Fruit fly (Drosophila melanogaster) whole organism, pupa: ENCODE measurements around the gene Elo68alpha.

ENCODE experiments used
- CG10348 ChIP-seq: fragments of 200-800 bp; sonication (Bioruptor generic); IDR thresholded peaks from 2 replicates; pipeline ENCODE4 v1.3.6; 2022; ENCODE audit warnings: missing biosample characterization, missing genetic modification characterization
- CG12605 ChIP-seq: fragments of 200-800 bp; sonication (Bioruptor generic); IDR thresholded peaks from 2 replicates; pipeline ENCODE4 v1.3.6; 2022; ENCODE audit warnings: missing biosample characterization, missing genetic modification characterization
- CG13204 ChIP-seq: fragments of 200-800 bp; sonication (Bioruptor generic); optimal IDR thresholded peaks from 2 replicates; lab custom pipeline; 2018; ENCODE audit warnings: missing biosample characterization, mild to moderate bottlenecking, missing genetic modification characterization, moderate library complexity
- CG14655 ChIP-seq: fragments of 200-800 bp; sonication (Bioruptor generic); optimal IDR thresholded peaks from 3 replicates; lab custom pipeline; 2017; ENCODE audit warnings: mild to moderate bottlenecking, missing biosample characterization, missing genetic modification reagents, missing genetic modification characterization
- CG15710 ChIP-seq: fragments of 200-800 bp; sonication (Bioruptor generic); optimal IDR thresholded peaks from 2 replicates; lab custom pipeline; 2018; ENCODE audit warnings: missing biosample characterization, mild to moderate bottlenecking, missing genetic modification characterization, moderate library complexity
- CG17806 ChIP-seq: fragments of 200-800 bp; sonication (Bioruptor generic); optimal IDR thresholded peaks from 2 replicates; lab custom pipeline; 2018; ENCODE audit warnings: missing biosample characterization, mild to moderate bottlenecking, missing genetic modification characterization, moderate library complexity
- CG32121 ChIP-seq: fragments of 200-800 bp; sonication (Bioruptor generic); IDR thresholded peaks from 2 replicates; pipeline ENCODE4 v1.3.6; 2022; ENCODE audit warnings: missing biosample characterization, missing genetic modification characterization
- CG34367 ChIP-seq: fragments of 200-800 bp; sonication (Bioruptor generic); optimal IDR thresholded peaks from 2 replicates; lab custom pipeline; 2018; ENCODE audit warnings: missing biosample characterization, mild to moderate bottlenecking, missing genetic modification characterization
- CG4496 ChIP-seq: fragments of 200-800 bp; sonication (Bioruptor generic); IDR thresholded peaks from 3 replicates; pipeline ENCODE4 v1.3.6; 2022; ENCODE audit warnings: missing biosample characterization, missing genetic modification characterization
- CG8159 ChIP-seq: fragments of 200-800 bp; sonication (Bioruptor generic); optimal IDR thresholded peaks from 3 replicates; lab custom pipeline; 2018; ENCODE audit warnings: missing biosample characterization, mild to moderate bottlenecking, missing genetic modification characterization, moderate library complexity
- CG8301 ChIP-seq: fragments of 200-800 bp; sonication (Bioruptor generic); optimal IDR thresholded peaks from 2 replicates; lab custom pipeline; 2018; ENCODE audit warnings: missing biosample characterization, mild to moderate bottlenecking, missing genetic modification characterization
- CG9948 ChIP-seq: fragments of 200-800 bp; sonication (Bioruptor generic); optimal IDR thresholded peaks from 2 replicates; lab custom pipeline; 2018; ENCODE audit warnings: missing biosample characterization, mild to moderate bottlenecking, missing genetic modification characterization, moderate library complexity
- D1 ChIP-seq: fragments of 200-800 bp; sonication (Bioruptor generic); optimal IDR thresholded peaks from 2 replicates; lab custom pipeline; 2018; ENCODE audit warnings: missing biosample characterization, mild to moderate bottlenecking, missing genetic modification characterization, moderate library complexity
- EcR ChIP-seq: fragments of 200-800 bp; sonication (Bioruptor generic); optimal IDR thresholded peaks from 3 replicates; lab custom pipeline; 2019; ENCODE audit warnings: missing biosample characterization, missing genetic modification characterization, mild to moderate bottlenecking, moderate library complexity, missing genetic modification reagents
- Ets98B ChIP-seq: fragments of 200-800 bp; sonication (Bioruptor generic); IDR thresholded peaks from 2 replicates; pipeline ENCODE4 v1.3.6; 2022; ENCODE audit warnings: missing biosample characterization, missing genetic modification characterization
- Pif1A ChIP-seq: fragments of 200-800 bp; sonication (Bioruptor generic); optimal IDR thresholded peaks from 3 replicates; lab custom pipeline; 2016; ENCODE audit warnings: missing biosample characterization, missing genetic modification characterization
- Pif1B ChIP-seq: fragments of 200-800 bp; sonication (Bioruptor generic); optimal IDR thresholded peaks from 3 replicates; lab custom pipeline; 2016; ENCODE audit warnings: missing biosample characterization, missing genetic modification characterization
- Snoo ChIP-seq: fragments of 200-800 bp; sonication (Bioruptor generic); optimal IDR thresholded peaks from 3 replicates; lab custom pipeline; 2017; ENCODE audit warnings: missing biosample characterization, mild to moderate bottlenecking, missing genetic modification characterization, inconsistent platforms
- fd96Ca ChIP-seq: fragments of 200-800 bp; sonication (Bioruptor generic); IDR thresholded peaks from 3 replicates; pipeline ENCODE4 v1.3.6; 2022; ENCODE audit warnings: missing biosample characterization, missing genetic modification characterization
- gl ChIP-seq: fragments of 200-800 bp; sonication (Bioruptor generic); optimal IDR thresholded peaks from 2 replicates; lab custom pipeline; 2018; ENCODE audit warnings: missing biosample characterization, mild to moderate bottlenecking, missing genetic modification characterization
- rn ChIP-seq: fragments of 200-800 bp; sonication (Bioruptor generic); IDR thresholded peaks from 2 replicates; pipeline ENCODE4 v1.3.6; 2022; ENCODE audit warnings: missing biosample characterization, missing genetic modification characterization

Gene Elo68alpha

DNA sequence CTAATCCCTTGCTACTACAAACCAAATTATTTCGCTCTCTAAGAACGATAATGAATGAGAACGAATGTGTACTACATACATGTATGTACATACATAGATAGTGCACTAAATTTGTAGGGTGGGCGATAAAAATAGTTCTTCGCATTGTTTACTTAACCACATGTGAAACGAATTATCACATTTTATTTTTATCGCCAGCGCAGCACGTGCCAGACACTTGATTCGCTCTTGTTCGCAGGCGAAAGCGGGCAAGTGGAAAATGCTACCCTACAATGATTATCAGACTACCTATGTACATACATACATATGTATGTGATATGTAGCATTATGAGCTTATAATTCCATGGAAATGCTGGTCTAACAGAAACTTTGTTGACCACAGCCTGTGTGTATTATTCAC is 17.0 kb downstream of the Elo68alpha start:
- TF ChIP-seq CG9948 (tag; lab: Kevin White, UChicago) (no peak), CG10348 (GFP tag; lab: Robert Waterston, UW) (no peak), CG8301 (tag; lab: Kevin White, UChicago) (no peak), CG13204 (GFP tag; lab: Kevin White, UChicago) (no peak), rn (GFP tag; lab: Robert Waterston, UW) (no peak), Snoo (tag; lab: Kevin White, UChicago) (no peak), fd96Ca (GFP tag; lab: Robert Waterston, UW) (no peak)

DNA sequence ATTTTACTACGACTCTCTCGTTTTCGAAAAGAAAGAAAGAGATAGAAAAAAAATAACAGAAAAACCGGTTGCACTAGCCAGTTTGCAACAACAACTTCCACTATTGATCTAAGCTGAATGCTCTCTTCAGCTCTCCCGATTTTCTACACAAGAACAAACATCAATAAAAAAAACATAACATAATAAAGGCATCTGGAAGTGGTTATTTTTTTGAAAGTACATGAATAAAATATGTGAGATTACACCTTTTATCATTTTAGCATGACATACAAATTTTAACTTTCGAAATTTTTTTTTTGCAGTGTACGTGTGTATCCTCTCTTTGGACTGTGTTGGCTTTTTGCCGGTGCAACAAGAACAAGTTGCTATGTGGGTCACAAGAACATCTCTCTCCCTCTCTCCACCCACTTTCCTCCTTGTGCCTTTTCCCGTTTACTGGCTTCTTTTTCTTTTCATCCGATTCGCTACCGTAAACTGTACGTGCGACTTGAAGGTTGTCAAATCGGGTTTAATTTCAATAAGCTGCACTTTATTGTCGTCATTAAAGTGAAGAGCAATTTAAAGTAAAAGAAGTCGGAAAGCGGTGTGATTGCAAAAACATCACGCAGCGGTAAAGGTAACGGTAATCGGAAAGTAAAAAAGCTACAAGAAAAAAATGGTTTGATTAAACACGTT is 18.1 kb downstream of the Elo68alpha start:
- TF ChIP-seq Pif1A (GFP tag; lab: Kevin White, UChicago) (peak; percentile 98), CG10348 (GFP tag; lab: Robert Waterston, UW) (peak; percentile 94), Ets98B (GFP tag; lab: Robert Waterston, UW) (peak; percentile 99), CG15710 (peak; percentile 98), CG13204 (GFP tag; lab: Kevin White, UChicago) (peak; percentile 93), fd96Ca (GFP tag; lab: Robert Waterston, UW) (peak; percentile 96), CG14655 (GFP tag; lab: Kevin White, UChicago) (peak; percentile 99), CG34367 (tag; lab: Kevin White, UChicago) (peak; percentile 98), rn (GFP tag; lab: Robert Waterston, UW) (peak; percentile 98), D1 (tag; lab: Kevin White, UChicago) (peak; percentile 95), CG9948 (tag; lab: Kevin White, UChicago) (peak; percentile 98), CG32121 (GFP tag; lab: Robert Waterston, UW) (peak; percentile 99), Pif1B (GFP tag; lab: Kevin White, UChicago) (peak; percentile 96), CG8159 (peak; percentile 97), CG12605 (GFP tag; lab: Robert Waterston, UW) (peak; percentile 99), CG4496 (GFP tag; lab: Robert Waterston, UW) (peak; percentile 99), EcR (GFP tag; lab: Kevin White, UChicago) (peak; percentile 74), Snoo (tag; lab: Kevin White, UChicago) (peak; percentile 84), CG8301 (tag; lab: Kevin White, UChicago) (peak; percentile 99), gl (tag; lab: Kevin White, UChicago) (peak; percentile 93), CG17806 (tag; lab: Kevin White, UChicago) (peak; percentile 98)

DNA sequence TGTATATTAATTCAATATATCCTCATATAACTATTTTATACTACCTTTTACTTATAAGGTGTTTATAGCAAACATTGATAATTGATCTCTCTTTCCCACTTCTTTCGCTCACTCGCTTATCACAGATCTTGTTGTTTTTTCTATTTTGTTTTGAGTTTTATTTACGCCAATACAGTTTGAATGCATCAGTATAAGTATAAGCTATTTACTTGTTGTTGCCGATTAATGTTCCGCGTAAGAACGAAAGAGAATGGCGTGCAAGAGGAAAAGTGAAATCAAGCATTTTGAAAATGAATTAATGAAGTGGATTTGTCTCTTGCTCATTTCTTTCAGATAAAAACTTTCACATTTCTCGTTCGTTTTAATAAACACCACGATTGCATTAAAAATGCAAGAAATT is 19.2 kb downstream of the Elo68alpha start:
- TF ChIP-seq Ets98B (GFP tag; lab: Robert Waterston, UW) (peak; percentile 11; the same call in 1 of the 2 replicates), EcR (GFP tag; lab: Kevin White, UChicago) (peak; percentile 15), CG34367 (tag; lab: Kevin White, UChicago) (no peak)

DNA sequence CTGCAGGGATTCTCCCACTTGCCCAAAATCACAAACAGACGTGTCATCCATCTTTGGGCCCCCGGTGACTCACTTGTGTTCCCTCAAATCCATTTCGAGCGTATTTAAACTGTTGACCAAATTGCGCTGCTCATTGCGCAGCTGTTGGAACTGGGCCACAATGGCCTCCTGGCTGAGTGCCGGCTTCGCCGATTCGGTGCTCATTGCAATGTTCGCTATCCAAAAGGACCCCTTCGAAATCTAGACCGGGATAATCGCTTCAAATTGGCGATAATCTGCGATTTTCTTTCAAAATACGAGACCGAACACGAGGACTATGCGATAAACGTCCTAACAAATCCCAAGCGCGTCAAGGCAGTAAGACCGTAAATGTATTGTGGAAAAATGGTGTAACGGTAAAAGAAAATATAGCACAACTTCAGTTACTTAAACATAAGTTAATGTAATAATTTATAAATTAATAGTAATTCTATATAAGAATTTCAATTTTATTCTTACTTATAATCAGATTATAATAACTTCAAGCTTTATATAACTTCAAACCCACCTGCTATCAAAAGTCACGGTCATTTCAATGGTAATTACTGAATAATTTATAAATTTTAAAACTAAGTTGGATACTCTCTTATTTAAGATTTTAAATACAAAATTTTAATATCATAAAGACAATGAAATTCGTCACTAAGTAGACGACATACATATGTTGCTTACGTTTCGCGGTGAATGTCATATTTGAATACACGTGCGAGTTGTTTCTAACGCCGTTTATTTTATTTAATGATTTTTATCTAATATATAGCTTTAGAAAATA is 28.6 kb downstream of the Elo68alpha start, which contains the start of the genes Pfdn2 and Noc1:
Gene Pfdn2, minus strand, starts transcription at position 346 of the 811 bp plus-strand sequence.
Gene Noc1, plus strand, starts transcription at position 727 of the 811 bp plus-strand sequence.
- TF ChIP-seq CG17806 (tag; lab: Kevin White, UChicago) (peak; percentile 36), CG15710 (peak; percentile 23), Ets98B (GFP tag; lab: Robert Waterston, UW) (0 out of 2 replicates have a peak, but pooled peaks have one; percentile 25), rn (GFP tag; lab: Robert Waterston, UW) (no peak), EcR (GFP tag; lab: Kevin White, UChicago) (no peak), D1 (tag; lab: Kevin White, UChicago) (no peak), CG4496 (GFP tag; lab: Robert Waterston, UW) (no peak), CG10348 (GFP tag; lab: Robert Waterston, UW) (no peak), CG9948 (tag; lab: Kevin White, UChicago) (no peak)
- TF ChIP-seq, all 21 proteins: peak for 3

DNA sequence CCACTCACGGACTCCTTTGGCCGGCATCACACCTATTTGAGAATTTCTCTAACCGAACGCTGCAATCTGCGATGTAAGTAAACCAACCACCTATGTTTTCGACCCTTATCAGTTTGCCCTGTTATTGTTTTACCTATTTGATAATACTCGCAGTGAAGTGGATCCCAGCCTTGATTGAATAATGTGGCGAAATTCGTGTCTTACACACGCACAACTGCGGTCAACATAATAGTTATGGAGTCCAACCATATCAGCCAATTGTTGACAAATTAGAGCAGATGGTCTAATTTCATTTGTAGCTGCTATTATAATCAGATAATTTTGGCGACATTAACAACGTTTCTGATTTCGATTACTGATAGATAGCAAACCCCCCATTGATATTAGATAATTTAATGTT is 31.8 kb downstream of the Elo68alpha start:
- TF ChIP-seq D1 (tag; lab: Kevin White, UChicago) (no peak), Pif1A (GFP tag; lab: Kevin White, UChicago) (no peak), CG8159 (no peak), CG9948 (tag; lab: Kevin White, UChicago) (no peak), CG10348 (GFP tag; lab: Robert Waterston, UW) (no peak), CG15710 (no peak)
- TF ChIP-seq, all 21 proteins: peak for 0

DNA sequence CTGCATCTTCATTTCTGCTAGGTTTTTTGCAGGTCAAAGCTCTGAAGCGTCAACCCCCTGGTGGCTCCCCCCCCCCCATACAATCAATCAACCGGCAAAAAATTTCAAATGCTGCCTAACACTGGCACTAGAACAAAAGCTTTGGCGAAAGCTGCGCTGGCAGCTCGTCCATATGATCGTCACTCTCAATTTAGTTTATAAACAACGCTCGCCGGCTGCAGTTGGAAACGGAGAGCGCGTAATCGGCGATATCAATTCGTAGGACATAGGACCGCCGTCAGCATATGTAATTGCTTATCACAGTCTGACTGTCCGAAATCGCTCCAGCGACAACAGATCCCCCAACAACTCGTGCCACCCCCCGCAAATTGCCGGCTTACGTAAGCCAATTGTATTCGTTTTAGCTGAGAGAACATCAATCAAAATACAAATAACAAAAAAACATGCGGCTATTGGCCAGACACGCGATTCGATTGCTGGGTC is 32.4 kb downstream of the Elo68alpha start, which contains the start of gene Mocs1:
Gene Mocs1, plus strand, starts transcription at position 155 of the 483 bp plus-strand sequence.
- TF ChIP-seq CG32121 (GFP tag; lab: Robert Waterston, UW), result peak; percentile 54
- no peak for TF ChIP-seq CG8159
- TF ChIP-seq CG10348 (GFP tag; lab: Robert Waterston, UW), result no peak
- no peak for TF ChIP-seq CG8301 (tag; lab: Kevin White, UChicago)
- no peak for TF ChIP-seq CG17806 (tag; lab: Kevin White, UChicago)
- TF ChIP-seq fd96Ca (GFP tag; lab: Robert Waterston, UW), result peak; percentile 48; the same call in 2 of the 3 replicates
- peak; percentile 53; the same call in 1 of the 2 replicates for TF ChIP-seq Ets98B (GFP tag; lab: Robert Waterston, UW)
- no peak for TF ChIP-seq Snoo (tag; lab: Kevin White, UChicago)
- no peak for TF ChIP-seq Pif1B (GFP tag; lab: Kevin White, UChicago)
- TF ChIP-seq CG13204 (GFP tag; lab: Kevin White, UChicago), result no peak
- TF ChIP-seq, all 21 proteins: peak for 3
